Worm (Caenorhabditis elegans) whole organism, midembryonic: ENCODE data around the gene C37C3.2.

Experiments
- T22C8.4 ChIP-seq: fragments of 200-800 bp; sonication (Bioruptor generic); IDR thresholded peaks from 2 replicates; pipeline ENCODE4 v1.3.6; 2022; ENCODE audit warnings: missing genetic modification characterization, missing compliant biosample characterization
- flt-1 ChIP-seq: fragments of 200-800 bp; sonication (Bioruptor generic); IDR thresholded peaks from 2 replicates; pipeline ENCODE4 v1.3.6; 2022; ENCODE audit warnings: missing genetic modification characterization, missing compliant biosample characterization
- med-1 ChIP-seq: sonication (generic microtip); optimal IDR thresholded peaks from 2 replicates; lab custom pipeline; 2017; ENCODE audit warnings: missing genetic modification characterization, mild to moderate bottlenecking, missing compliant biosample characterization, antibody characterized with exemption, missing genetic modification reagents; ENCODE audit not compliant: insufficient read depth
- ref-1 ChIP-seq: fragments of 200-800 bp; sonication (Bioruptor generic); conservative IDR thresholded peaks from 2 replicates; pipeline ENCODE4 v1.3.6; 2022; ENCODE audit warnings: missing genetic modification reagents, missing genetic modification characterization, missing compliant biosample characterization
- tab-1 ChIP-seq: fragments of 200-800 bp; sonication (Bioruptor generic); IDR thresholded peaks from 2 replicates; pipeline ENCODE4 v1.3.6; 2022; ENCODE audit warnings: missing genetic modification characterization, missing compliant biosample characterization
- ztf-23 ChIP-seq: fragments of 200-800 bp; sonication (Bioruptor generic); IDR thresholded peaks from 2 replicates; pipeline ENCODE4 v1.3.6; 2022; ENCODE audit warnings: missing genetic modification reagents, missing genetic modification characterization, missing compliant biosample characterization

- TF ChIP-seq med-1 (GFP tag; lab: Kevin White, UChicago): no peak
- no peak for TF ChIP-seq tab-1 (GFP tag; lab: Robert Waterston, UW)
- no peak for TF ChIP-seq ref-1 (GFP tag; lab: Robert Waterston, UW)
- no peak for TF ChIP-seq ztf-23 (GFP tag; lab: Robert Waterston, UW)
- TF ChIP-seq T22C8.4 (GFP tag; lab: Robert Waterston, UW): no peak
- TF ChIP-seq flt-1: no peak
Observed at ce11 chrV:7814601-7815000, 41.1 kb upstream of the C37C3.2 start, which contains the start of gene ZK742.6.
